Fruit fly (Drosophila melanogaster): ENCODE measurements around the gene CG33927.

- no peak for TF ChIP-seq CG8478 (optimal IDR thresholded peaks at IDR 0.05)
- no peak for TF ChIP-seq usp (GFP tag; optimal IDR thresholded peaks at IDR 0.05)
Measured at dm6 chr3R:4731828-4732657, 41.6 kb upstream of the CG33927 start, which contains the start of gene Nep2.
